Worm (Caenorhabditis elegans) whole organism, mixed stage, embryonic: ENCODE results near the gene sid-1.

Source experiments
- ces-1 ChIP-seq: fragments of 150-350 bp; optimal IDR thresholded peaks from 2 replicates; lab custom pipeline; 2014; ENCODE audit warnings: missing biosample characterization, missing genetic modification reagents, missing genetic modification characterization
- elt-1 ChIP-seq: sonication (generic microtip); optimal IDR thresholded peaks from 2 replicates; lab custom pipeline; 2017; ENCODE audit warnings: missing genetic modification characterization, mild to moderate bottlenecking, missing compliant biosample characterization, antibody characterized with exemption, moderate library complexity, borderline replicate concordance; ENCODE audit not compliant: insufficient read depth
- mab-5 ChIP-seq: fragments of 150-350 bp; optimal IDR thresholded peaks from 2 replicates; lab custom pipeline; 2014; ENCODE audit warnings: missing biosample characterization, missing genetic modification characterization
- mls-2 ChIP-seq: sonication (generic microtip); optimal IDR thresholded peaks from 2 replicates; lab custom pipeline; 2016; ENCODE audit warnings: mild to moderate bottlenecking, missing genetic modification characterization, moderate library complexity, missing compliant biosample characterization
- nhr-76 ChIP-seq: sonication (generic microtip); optimal IDR thresholded peaks from 2 replicates; lab custom pipeline; 2017; ENCODE audit warnings: missing biosample characterization, missing genetic modification characterization
- snpc-4 ChIP-seq: fragments of 150-350 bp; optimal IDR thresholded peaks from 2 replicates; lab custom pipeline; 2014; ENCODE audit warnings: missing biosample characterization, missing genetic modification characterization
- unc-120 ChIP-seq: sonication (generic microtip); optimal IDR thresholded peaks from 2 replicates; lab custom pipeline; 2017; ENCODE audit warnings: missing genetic modification characterization, missing compliant biosample characterization; ENCODE audit not compliant: poor library complexity, severe bottlenecking
- unc-39 ChIP-seq: fragments of 150-350 bp; optimal IDR thresholded peaks from 2 replicates; lab custom pipeline; 2014; ENCODE audit warnings: missing biosample characterization, missing genetic modification characterization

ce11 chrV:5155516-5155915 lies 35.7 kb downstream of the sid-1 start, which contains the start of gene srx-38:
- TF ChIP-seq unc-120 (tag; lab: Kevin White, UChicago), result no peak
- TF ChIP-seq mab-5 (tag; lab: Kevin White, UChicago), result no peak
- TF ChIP-seq unc-39 (tag; lab: Kevin White, UChicago), result no peak
- TF ChIP-seq elt-1, result no peak
- no peak for TF ChIP-seq nhr-76 (tag; lab: Kevin White, UChicago)
- TF ChIP-seq snpc-4 (tag; lab: Kevin White, UChicago), result no peak
- TF ChIP-seq mls-2 (tag; lab: Kevin White, UChicago), result no peak
- no peak for TF ChIP-seq ces-1 (GFP tag; lab: Kevin White, UChicago)
